Fruit fly (Drosophila melanogaster): Measurements from ENCODE around the gene CenG1A.

dm6 chr2L:13807097-13807496 is 28.3 kb upstream of the CenG1A start:
- no peak for TF ChIP-seq cic (GFP tag; optimal IDR thresholded peaks at IDR 0.05)
- TF ChIP-seq CG5204 (GFP tag; optimal IDR thresholded peaks at IDR 0.05): no peak

Data from whole organism, adult.